Worm (Caenorhabditis elegans) whole organism, early embryonic: ENCODE measurements around the gene gcy-34.

ENCODE experiments used
- B0310.2 ChIP-seq: sonication (generic microtip); optimal IDR thresholded peaks from 2 replicates; lab custom pipeline; 2016; ENCODE audit warnings: mild to moderate bottlenecking, missing genetic modification characterization, missing compliant biosample characterization
- hmg-4 ChIP-seq: fragments of 200-800 bp; sonication (Bioruptor generic); optimal IDR thresholded peaks from 2 replicates; lab custom pipeline; 2018; ENCODE audit warnings: mild to moderate bottlenecking, missing genetic modification characterization, missing compliant biosample characterization

DNA sequence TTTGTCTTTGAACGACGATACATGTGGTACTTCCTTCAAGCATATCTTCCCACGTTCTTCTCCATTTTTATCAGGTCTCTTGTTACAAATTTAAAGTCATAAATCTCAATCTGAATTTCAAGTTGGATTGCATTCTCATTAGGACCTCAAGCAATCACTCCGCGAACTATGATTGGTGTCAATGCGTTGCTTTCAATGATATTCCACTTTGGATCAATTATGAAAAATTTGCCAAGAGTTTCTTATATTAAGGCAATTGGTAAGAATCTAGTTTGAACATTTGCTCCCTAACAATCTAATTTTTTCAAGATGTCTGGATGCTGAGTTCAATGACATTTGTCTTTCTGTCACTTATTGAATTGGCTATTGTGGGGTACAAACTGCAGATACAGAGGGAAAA, 43.5 kb downstream of the gcy-34 start:
- no peak for TF ChIP-seq hmg-4
- TF ChIP-seq B0310.2 (tag; lab: Kevin White, UChicago), result no peak
